Fruit fly (Drosophila melanogaster): ENCODE data around the gene PMCA.

PMCA gene

dm6 chr4:406843-407242 is 48.1 kb upstream of the PMCA start (continued):
- TF ChIP-seq CG7839 (tag; optimal IDR thresholded peaks at IDR 0.05) (peak; percentile 45), Side (GFP tag; optimal IDR thresholded peaks at IDR 0.05) (peak; percentile 4), CG1024 (GFP tag; IDR thresholded peaks at IDR 0.05) (no peak), CG2199 (GFP tag; IDR thresholded peaks at IDR 0.05) (peak; percentile 99), CG2202 (tag; optimal IDR thresholded peaks at IDR 0.05) (no peak), CG17802 (tag; optimal IDR thresholded peaks at IDR 0.05) (no peak), sob (GFP tag; IDR thresholded peaks at IDR 0.05) (peak; percentile 45; the same call in 1 of the 2 replicates), CG2120 (GFP tag; optimal IDR thresholded peaks at IDR 0.05) (peak; percentile 14), CG9215 (GFP tag; IDR thresholded peaks at IDR 0.05) (no peak), Vsx1 (GFP tag; optimal IDR thresholded peaks at IDR 0.05) (no peak), Poxn (GFP tag; IDR thresholded peaks at IDR 0.05) (no peak), NK7.1 (GFP tag; optimal IDR thresholded peaks at IDR 0.05) (no peak), CG5245 (GFP tag; optimal IDR thresholded peaks at IDR 0.05) (peak; percentile 44), Mrtf (GFP tag; IDR thresholded peaks at IDR 0.05) (no peak), aop (GFP tag; IDR thresholded peaks at IDR 0.05) (no peak), CG18599 (GFP tag; optimal IDR thresholded peaks at IDR 0.05) (no peak), ro (GFP tag; IDR thresholded peaks at IDR 0.05) (no peak), CG15601 (tag; optimal IDR thresholded peaks at IDR 0.05) (peak; percentile 93), dmrt99B (tag; optimal IDR thresholded peaks at IDR 0.05) (peak; percentile 39), HHEX (GFP tag; optimal IDR thresholded peaks at IDR 0.05) (no peak), CG3838 (GFP tag; optimal IDR thresholded peaks at IDR 0.05) (no peak), CG14965 (GFP tag; optimal IDR thresholded peaks at IDR 0.05; ENCODE audit: borderline replicate concordance) (peak; percentile 87), Xrp1 (GFP tag; IDR thresholded peaks at IDR 0.05) (no peak), H15 (GFP tag; IDR thresholded peaks at IDR 0.05) (0 out of 3 replicates have a peak, but pooled peaks have one; percentile 39), repo (GFP tag; optimal IDR thresholded peaks at IDR 0.05) (no peak), CG12071 (GFP tag; optimal IDR thresholded peaks at IDR 0.05) (no peak), CG4404 (GFP tag; IDR thresholded peaks at IDR 0.05) (no peak), CG1603 (tag; optimal IDR thresholded peaks at IDR 0.05) (peak; percentile 47), CG9609 (GFP tag; optimal IDR thresholded peaks at IDR 0.05) (no peak), CG15269 (tag; optimal IDR thresholded peaks at IDR 0.05) (peak; percentile 39), her (GFP tag; optimal IDR thresholded peaks at IDR 0.05) (no peak), Xbp1 (GFP tag; optimal IDR thresholded peaks at IDR 0.05) (peak; percentile 66), CG6175 (GFP tag; IDR thresholded peaks at IDR 0.05) (no peak), CG12769 (tag; optimal IDR thresholded peaks at IDR 0.05) (no peak), CG14860 (GFP tag; IDR thresholded peaks at IDR 0.05; ENCODE audit: partially characterized antibody) (no peak), CG11560 (tag; IDR thresholded peaks at IDR 0.05) (no peak), seq (GFP tag; IDR thresholded peaks at IDR 0.05) (no peak), peb (GFP tag; IDR thresholded peaks at IDR 0.05) (no peak), da (GFP tag; optimal IDR thresholded peaks at IDR 0.05) (no peak), PHDP (tag; optimal IDR thresholded peaks at IDR 0.05) (peak; percentile 28), ems (GFP tag; optimal IDR thresholded peaks at IDR 0.05) (no peak), CG18262 (tag; optimal IDR thresholded peaks at IDR 0.05) (peak; percentile 49), CG3065 (GFP tag; optimal IDR thresholded peaks at IDR 0.05) (no peak), MBD-R2 (GFP tag; IDR thresholded peaks at IDR 0.05) (no peak), Myb (GFP tag; optimal IDR thresholded peaks at IDR 0.05) (peak; percentile 50), MESR4 (GFP tag; optimal IDR thresholded peaks at IDR 0.05) (no peak), CG11695 (GFP tag; IDR thresholded peaks at IDR 0.05) (no peak), CTCF (GFP tag; optimal IDR thresholded peaks at IDR 0.05) (peak; percentile 99), dysf (GFP tag; IDR thresholded peaks at IDR 0.05) (no peak; the same call in 2 of the 3 replicates), unc-4 (GFP tag; IDR thresholded peaks at IDR 0.05; ENCODE audit: partially characterized antibody) (no peak), CG2875 (GFP tag; optimal IDR thresholded peaks at IDR 0.05) (peak; percentile 15), sens-2 (GFP tag; IDR thresholded peaks at IDR 0.05) (no peak), Adf1 (GFP tag; IDR thresholded peaks at IDR 0.05) (0 out of 2 replicates have a peak, but pooled peaks have one; percentile 22)

Data from whole organism, embryonic.